Worm (Caenorhabditis elegans) whole organism, L3 larva: ENCODE measurements around the gene F40D4.13.

Experiments
- elt-2 ChIP-seq: sonication (generic microtip); optimal IDR thresholded peaks from 2 replicates; lab custom pipeline; 2016; ENCODE audit warnings: missing genetic modification reagents, mild to moderate bottlenecking, missing genetic modification characterization, missing compliant biosample characterization
- fkh-2 ChIP-seq: fragments of 150-350 bp; optimal IDR thresholded peaks from 2 replicates; lab custom pipeline; 2014; ENCODE audit warnings: missing biosample characterization, missing genetic modification reagents, missing genetic modification characterization
- nfya-1 ChIP-seq: sonication (generic microtip); optimal IDR thresholded peaks from 2 replicates; lab custom pipeline; 2017; ENCODE audit warnings: missing genetic modification characterization, mild to moderate bottlenecking, missing compliant biosample characterization, antibody characterized with exemption, moderate library complexity; ENCODE audit not compliant: insufficient read depth
- nhr-237 ChIP-seq: fragments of 150-350 bp; optimal IDR thresholded peaks from 2 replicates; lab custom pipeline; 2014; ENCODE audit warnings: missing biosample characterization, missing genetic modification characterization

DNA sequence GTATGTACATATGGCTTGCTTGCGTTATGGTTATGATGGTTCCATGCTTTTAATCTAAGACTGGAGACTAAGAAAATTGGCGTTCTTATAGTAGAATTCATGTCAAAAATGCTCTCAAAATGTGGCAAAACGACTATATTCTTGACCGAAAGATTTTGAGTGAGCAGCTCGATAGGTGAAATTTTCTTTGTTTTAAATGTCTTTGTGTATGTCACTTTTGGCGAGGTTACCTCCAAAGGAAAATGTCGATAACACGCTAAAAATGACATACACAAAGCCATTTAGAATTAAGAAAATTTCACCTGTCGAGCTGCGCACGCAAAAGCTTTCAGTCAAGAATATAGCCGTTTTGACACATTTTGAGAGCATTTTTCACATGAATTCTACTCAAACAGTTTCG, 10.4 kb upstream of the F40D4.13 start, which contains the start of gene srz-66:
- TF ChIP-seq elt-2 = no peak
- no peak for TF ChIP-seq nfya-1 (tag; lab: Kevin White, UChicago)
- no peak for TF ChIP-seq nhr-237
- TF ChIP-seq fkh-2 (tag; lab: Kevin White, UChicago) = no peak
